Worm (Caenorhabditis elegans): ENCODE measurements around the gene bbs-4.

DNA sequence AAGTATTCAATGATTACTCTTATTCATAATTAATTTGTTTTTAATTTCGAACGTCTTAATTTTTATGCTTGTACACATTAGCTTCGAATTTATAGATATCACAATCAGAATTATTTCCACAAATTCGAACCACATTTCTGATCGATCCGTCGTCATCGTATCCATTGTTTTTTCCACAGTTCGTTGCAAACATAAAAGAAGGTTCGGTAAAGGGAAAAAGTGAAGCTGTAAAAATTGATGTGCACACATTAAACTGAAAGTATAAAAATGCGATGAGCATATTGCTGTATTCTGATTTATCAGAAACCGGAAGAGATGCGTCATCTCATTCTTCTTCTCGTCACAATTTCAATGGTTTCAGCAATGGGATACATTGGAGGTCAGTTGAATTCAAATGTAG is 15.0 kb downstream of the bbs-4 start, which contains the start of gene C48B4.12:
- TF ChIP-seq unc-39 (tag; optimal IDR thresholded peaks at IDR 0.05) = no peak
- TF ChIP-seq nhr-23 (tag; optimal IDR thresholded peaks at IDR 0.05) = no peak
- no peak for TF ChIP-seq lin-39 (tag; optimal IDR thresholded peaks at IDR 0.05)
- TF ChIP-seq snpc-4 (tag; optimal IDR thresholded peaks at IDR 0.05) = no peak
- TF ChIP-seq elt-2 (tag; optimal IDR thresholded peaks at IDR 0.05) = no peak
- TF ChIP-seq pqm-1 (tag; optimal IDR thresholded peaks at IDR 0.05) = no peak
- no peak for TF ChIP-seq ztf-4 (tag; optimal IDR thresholded peaks at IDR 0.05)
- no peak for TF ChIP-seq jun-1 (tag; optimal IDR thresholded peaks at IDR 0.05)
- TF ChIP-seq egl-5 (tag; optimal IDR thresholded peaks at IDR 0.05) = no peak
- no peak for TF ChIP-seq fkh-10 (GFP tag; optimal IDR thresholded peaks at IDR 0.05)
- TF ChIP-seq nhr-76 (tag; optimal IDR thresholded peaks at IDR 0.05) = no peak
- no peak for TF ChIP-seq ceh-9 (tag; optimal IDR thresholded peaks at IDR 0.05)
